Worm (Caenorhabditis elegans) whole organism, L4 larva: Measurements from ENCODE around the gene aat-3.

ENCODE experiments used
- F10B5.3 ChIP-seq: sonication (generic microtip); optimal IDR thresholded peaks from 2 replicates; lab custom pipeline; 2016; ENCODE audit warnings: mild to moderate bottlenecking, missing genetic modification characterization, missing compliant biosample characterization
- F37D6.2 ChIP-seq: sonication (generic microtip); optimal IDR thresholded peaks from 2 replicates; lab custom pipeline; 2016; ENCODE audit warnings: mild to moderate bottlenecking, missing genetic modification characterization, missing compliant biosample characterization
- F49E8.2 ChIP-seq: sonication (generic microtip); optimal IDR thresholded peaks from 2 replicates; lab custom pipeline; 2016; ENCODE audit warnings: missing compliant biosample characterization, mild to moderate bottlenecking, missing genetic modification characterization, borderline replicate concordance
- R02D3.7 ChIP-seq: fragments of 150-350 bp; sonication (generic microtip); optimal IDR thresholded peaks from 3 replicates; lab custom pipeline; 2014; ENCODE audit warnings: missing biosample characterization, missing genetic modification characterization
- T26A8.4 ChIP-seq: fragments of 200-800 bp; sonication (Bioruptor generic); IDR thresholded peaks from 2 replicates; pipeline ENCODE4 v1.3.6; 2022; ENCODE audit warnings: missing genetic modification characterization, missing compliant biosample characterization
- Y105C5A.15 ChIP-seq: fragments of 200-800 bp; sonication (Bioruptor generic); IDR thresholded peaks from 2 replicates; pipeline ENCODE4 v1.3.6; 2022; ENCODE audit warnings: missing genetic modification characterization, missing compliant biosample characterization
- Y75B8A.6 ChIP-seq: fragments of 200-800 bp; sonication (Bioruptor generic); IDR thresholded peaks from 2 replicates; pipeline ENCODE4 v1.3.6; 2022; ENCODE audit warnings: missing genetic modification reagents, missing genetic modification characterization, missing compliant biosample characterization
- ZK337.2 ChIP-seq: fragments of 200-800 bp; sonication (Bioruptor generic); IDR thresholded peaks from 2 replicates; pipeline ENCODE4 v1.3.6; 2022; ENCODE audit warnings: missing genetic modification reagents, missing genetic modification characterization, missing compliant biosample characterization
- aly-2 ChIP-seq: sonication (generic microtip); optimal IDR thresholded peaks from 2 replicates; lab custom pipeline; 2018; ENCODE audit warnings: missing biosample characterization, missing genetic modification characterization
- arid-1 ChIP-seq: fragments of 200-800 bp; sonication (Bioruptor generic); conservative IDR thresholded peaks from 2 replicates; pipeline ENCODE4 v1.3.6; 2022; ENCODE audit warnings: missing genetic modification reagents, missing genetic modification characterization, missing compliant biosample characterization
- attf-4 ChIP-seq: sonication (generic microtip); optimal IDR thresholded peaks from 3 replicates; lab custom pipeline; 2017; ENCODE audit warnings: missing biosample characterization, missing genetic modification characterization
- ceh-20 ChIP-seq: fragments of 200-800 bp; sonication (Bioruptor generic); IDR thresholded peaks from 2 replicates; pipeline ENCODE4 v1.3.6; 2022; ENCODE audit warnings: missing genetic modification reagents, missing genetic modification characterization, missing compliant biosample characterization
- ceh-28 ChIP-seq: fragments of 150-350 bp; optimal IDR thresholded peaks from 2 replicates; lab custom pipeline; 2014; ENCODE audit warnings: missing biosample characterization, missing genetic modification reagents, missing genetic modification characterization
- ceh-44 ChIP-seq: fragments of 200-800 bp; sonication (Bioruptor generic); IDR thresholded peaks from 2 replicates; pipeline ENCODE4 v1.3.6; 2022; ENCODE audit warnings: missing genetic modification reagents, missing genetic modification characterization, missing compliant biosample characterization
- ceh-62 ChIP-seq: sonication (generic microtip); optimal IDR thresholded peaks from 2 replicates; lab custom pipeline; 2017; ENCODE audit warnings: missing biosample characterization, missing genetic modification characterization
- ceh-82 ChIP-seq: sonication (generic microtip); optimal IDR thresholded peaks from 2 replicates; lab custom pipeline; 2017; ENCODE audit warnings: missing biosample characterization, missing genetic modification characterization
- ces-1 ChIP-seq: fragments of 150-350 bp; sonication (generic microtip); optimal IDR thresholded peaks from 4 replicates; lab custom pipeline; 2014; ENCODE audit warnings: missing biosample characterization, missing genetic modification reagents, missing genetic modification characterization
- ctbp-1 ChIP-seq: fragments of 200-800 bp; sonication (Bioruptor generic); IDR thresholded peaks from 2 replicates; pipeline ENCODE4 v1.3.6; 2022; ENCODE audit warnings: missing genetic modification reagents, missing genetic modification characterization, missing compliant biosample characterization
- daf-16 ChIP-seq, 3 experiments: sonication (generic microtip); optimal IDR thresholded peaks; 2 replicates each; lab custom pipeline; 2016 to 2017; ENCODE audit warnings: missing genetic modification characterization in 3 of 3, missing genetic modification reagents in 3 of 3, mild to moderate bottlenecking in 2 of 3, missing compliant biosample characterization in 2 of 3, missing biosample characterization in 1 of 3, moderate library complexity in 1 of 3
- daf-19 ChIP-seq: fragments of 200-800 bp; sonication (Bioruptor generic); conservative IDR thresholded peaks from 2 replicates; pipeline ENCODE4 v1.3.6; 2022; ENCODE audit warnings: missing genetic modification characterization, missing compliant biosample characterization
- daf-8 ChIP-seq: fragments of 200-800 bp; sonication (Bioruptor generic); IDR thresholded peaks from 2 replicates; pipeline ENCODE4 v1.3.6; 2022; ENCODE audit warnings: missing genetic modification characterization, missing compliant biosample characterization
- dmd-8 ChIP-seq: fragments of 200-800 bp; sonication (Bioruptor generic); IDR thresholded peaks from 2 replicates; pipeline ENCODE4 v1.3.6; 2022; ENCODE audit warnings: missing genetic modification characterization, missing compliant biosample characterization
- dpl-1 ChIP-seq: fragments of 150-350 bp; optimal IDR thresholded peaks from 2 replicates; lab custom pipeline; 2014; ENCODE audit warnings: missing biosample characterization, missing genetic modification reagents, missing genetic modification characterization
- duxl-1 ChIP-seq: sonication (generic microtip); optimal IDR thresholded peaks from 2 replicates; lab custom pipeline; 2016; ENCODE audit warnings: mild to moderate bottlenecking, missing genetic modification characterization, moderate library complexity, missing compliant biosample characterization; ENCODE audit not compliant: poor library complexity
- fkh-10 ChIP-seq: fragments of 150-350 bp; optimal IDR thresholded peaks from 2 replicates; lab custom pipeline; 2014; ENCODE audit warnings: missing biosample characterization, missing genetic modification reagents, missing genetic modification characterization
- hlh-30 ChIP-seq: sonication (generic microtip); optimal IDR thresholded peaks from 2 replicates; lab custom pipeline; 2017; ENCODE audit warnings: antibody characterized with exemption, mild to moderate bottlenecking, missing genetic modification characterization, missing compliant biosample characterization; ENCODE audit not compliant: insufficient read depth
- lim-7 ChIP-seq: fragments of 200-800 bp; sonication (Bioruptor generic); IDR thresholded peaks from 2 replicates; pipeline ENCODE4 v1.3.6; 2022; ENCODE audit warnings: missing genetic modification characterization, missing compliant biosample characterization
- lin-1 ChIP-seq: fragments of 200-800 bp; sonication (Bioruptor generic); IDR thresholded peaks from 2 replicates; pipeline ENCODE4 v1.3.6; 2022; ENCODE audit warnings: missing genetic modification reagents, missing genetic modification characterization, missing compliant biosample characterization
- lin-15B ChIP-seq: fragments of 150-350 bp; sonication (generic microtip); optimal IDR thresholded peaks from 3 replicates; lab custom pipeline; 2014; ENCODE audit warnings: missing biosample characterization, missing genetic modification characterization
- lin-38 ChIP-seq: fragments of 200-800 bp; sonication (Bioruptor generic); IDR thresholded peaks from 2 replicates; pipeline ENCODE4 v1.3.6; 2022; ENCODE audit warnings: missing genetic modification reagents, missing genetic modification characterization, missing compliant biosample characterization
- lin-39 ChIP-seq: fragments of 150-350 bp; optimal IDR thresholded peaks from 2 replicates; lab custom pipeline; 2014; ENCODE audit warnings: missing biosample characterization, missing genetic modification reagents, missing genetic modification characterization
- mep-1 ChIP-seq: fragments of 150-350 bp; sonication (generic microtip); optimal IDR thresholded peaks from 3 replicates; lab custom pipeline; 2014; ENCODE audit warnings: missing biosample characterization, missing genetic modification characterization
- mxl-3 ChIP-seq: fragments of 200-800 bp; sonication (Bioruptor generic); optimal IDR thresholded peaks from 2 replicates; lab custom pipeline; 2018; ENCODE audit warnings: mild to moderate bottlenecking, missing genetic modification characterization, missing compliant biosample characterization
- nhr-111 ChIP-seq: fragments of 200-800 bp; sonication (Bioruptor generic); optimal IDR thresholded peaks from 2 replicates; lab custom pipeline; 2018; ENCODE audit warnings: mild to moderate bottlenecking, missing genetic modification characterization, missing compliant biosample characterization
- nhr-237 ChIP-seq: sonication (generic microtip); optimal IDR thresholded peaks from 2 replicates; lab custom pipeline; 2017; ENCODE audit warnings: missing biosample characterization, missing genetic modification characterization
- nhr-28 ChIP-seq: fragments of 150-350 bp; optimal IDR thresholded peaks from 2 replicates; lab custom pipeline; 2014; ENCODE audit warnings: missing biosample characterization, missing genetic modification characterization
- nhr-48 ChIP-seq: sonication (generic microtip); optimal IDR thresholded peaks from 2 replicates; lab custom pipeline; 2016; ENCODE audit warnings: mild to moderate bottlenecking, missing genetic modification characterization, missing compliant biosample characterization
- nhr-6 ChIP-seq: fragments of 150-350 bp; optimal IDR thresholded peaks from 2 replicates; lab custom pipeline; 2014; ENCODE audit warnings: missing biosample characterization, missing genetic modification characterization
- nhr-77 ChIP-seq: fragments of 150-350 bp; optimal IDR thresholded peaks from 2 replicates; lab custom pipeline; 2014; ENCODE audit warnings: missing biosample characterization, missing genetic modification characterization
- php-3 ChIP-seq: fragments of 200-800 bp; sonication (Bioruptor generic); IDR thresholded peaks from 2 replicates; pipeline ENCODE4 v1.3.6; 2022; ENCODE audit warnings: missing genetic modification reagents, missing genetic modification characterization, missing compliant biosample characterization
- pqm-1 ChIP-seq: sonication (generic microtip); optimal IDR thresholded peaks from 2 replicates; lab custom pipeline; 2017; ENCODE audit warnings: missing biosample characterization, missing genetic modification characterization
- rbr-2 ChIP-seq: sonication (generic microtip); optimal IDR thresholded peaks from 2 replicates; lab custom pipeline; 2016; ENCODE audit warnings: missing genotype, missing genetic modification characterization, missing compliant biosample characterization
- skn-1 ChIP-seq: fragments of 150-350 bp; optimal IDR thresholded peaks from 2 replicates; lab custom pipeline; 2014; ENCODE audit warnings: missing biosample characterization, missing genetic modification characterization
- snpc-4 ChIP-seq: fragments of 150-350 bp; optimal IDR thresholded peaks from 2 replicates; lab custom pipeline; 2014; ENCODE audit warnings: missing biosample characterization, missing genetic modification characterization
- spr-1 ChIP-seq: sonication (generic microtip); optimal IDR thresholded peaks from 2 replicates; lab custom pipeline; 2016; ENCODE audit warnings: mild to moderate bottlenecking, missing genetic modification characterization, missing compliant biosample characterization
- spr-3 ChIP-seq: fragments of 200-800 bp; sonication (Bioruptor generic); optimal IDR thresholded peaks from 2 replicates; lab custom pipeline; 2018; ENCODE audit warnings: mild to moderate bottlenecking, missing genetic modification characterization, missing compliant biosample characterization
- tag-97 ChIP-seq: fragments of 200-800 bp; sonication (Bioruptor generic); IDR thresholded peaks from 2 replicates; pipeline ENCODE4 v1.3.6; 2022; ENCODE audit warnings: missing genetic modification characterization, missing compliant biosample characterization
- tra-1 ChIP-seq: fragments of 200-800 bp; sonication (Bioruptor generic); IDR thresholded peaks from 2 replicates; pipeline ENCODE4 v1.3.6; 2022; ENCODE audit warnings: missing genetic modification reagents, missing genetic modification characterization, missing compliant biosample characterization
- unc-39 ChIP-seq: sonication (generic microtip); optimal IDR thresholded peaks from 2 replicates; lab custom pipeline; 2017; ENCODE audit warnings: missing biosample characterization, missing genetic modification characterization
- zfp-3 ChIP-seq: fragments of 200-800 bp; sonication (Bioruptor generic); conservative IDR thresholded peaks from 2 replicates; pipeline ENCODE4 v1.3.6; 2022; ENCODE audit warnings: missing genetic modification reagents, missing genetic modification characterization, missing compliant biosample characterization
- zip-11 ChIP-seq: fragments of 200-800 bp; sonication (Bioruptor generic); IDR thresholded peaks from 2 replicates; pipeline ENCODE4 v1.3.6; 2022; ENCODE audit warnings: missing genetic modification characterization, missing compliant biosample characterization
- ztf-7 ChIP-seq: fragments of 150-350 bp; optimal IDR thresholded peaks from 2 replicates; lab custom pipeline; 2014; ENCODE audit warnings: missing biosample characterization, missing genetic modification characterization

The aat-3 gene

DNA sequence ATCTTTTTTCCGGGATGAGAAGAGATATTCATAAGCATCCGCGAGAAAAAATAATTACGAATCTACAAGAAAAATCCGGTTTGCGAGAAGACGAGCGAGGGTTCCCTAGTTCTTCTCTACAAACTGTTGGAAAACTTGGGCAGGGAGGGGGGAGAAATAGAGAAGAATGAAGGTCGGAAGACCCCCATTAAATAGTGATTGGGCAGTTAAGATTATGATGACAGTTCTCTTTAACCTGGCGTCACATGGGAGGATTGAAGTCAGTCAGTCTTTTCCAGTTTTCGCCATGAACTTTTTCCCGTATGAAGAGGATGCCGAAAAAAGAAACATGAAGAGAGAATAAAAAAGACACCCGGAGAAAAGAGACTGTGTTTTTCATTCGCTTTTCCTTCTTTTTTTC is 38.7 kb downstream of the aat-3 start (continued):
- TF ChIP-seq mxl-3 (GFP tag; lab: Kevin White, UChicago) (peak; percentile 30), lin-39 (tag; lab: Kevin White, UChicago) (no peak), nhr-6 (tag; lab: Kevin White, UChicago) (peak; percentile 1), ceh-62 (no peak), hlh-30 (tag; lab: Kevin White, UChicago) (peak; percentile 64), nhr-77 (tag; lab: Kevin White, UChicago) (no peak), unc-39 (tag; lab: Kevin White, UChicago) (no peak), fkh-10 (GFP tag; lab: Kevin White, UChicago) (no peak), nhr-237 (tag; lab: Kevin White, UChicago) (no peak), ztf-7 (no peak), daf-8 (no peak), mep-1 (tag; lab: Kevin White, UChicago) (peak; percentile 54), spr-3 (GFP tag; lab: Kevin White, UChicago) (no peak), ces-1 (GFP tag; lab: Kevin White, UChicago) (no peak), F37D6.2 (tag; lab: Kevin White, UChicago) (no peak), arid-1 (GFP tag; lab: Robert Waterston, UW) (no peak)

DNA sequence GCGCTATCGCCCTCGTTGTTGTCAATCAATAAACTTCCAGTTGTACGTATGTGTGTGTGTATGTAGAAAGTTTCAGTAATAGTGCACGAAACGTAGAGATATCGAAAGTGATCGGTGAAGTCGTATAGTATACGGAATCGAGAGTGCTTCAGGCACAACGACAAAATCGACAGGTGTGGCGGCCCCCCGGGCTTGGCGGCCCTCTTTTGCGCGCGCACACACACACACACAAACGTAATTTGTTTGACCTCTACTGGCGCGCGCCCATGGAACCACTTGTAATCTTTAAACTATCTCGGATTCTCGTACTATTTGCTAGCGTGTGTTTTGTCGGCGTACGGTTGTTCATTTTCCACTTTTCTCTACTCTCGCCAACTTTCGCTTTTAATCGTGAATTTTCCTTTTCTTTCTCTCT is 39.5 kb downstream of the aat-3 start:
- no peak for TF ChIP-seq ZK337.2 (GFP tag; lab: Robert Waterston, UW)
- TF ChIP-seq skn-1 (tag; lab: Kevin White, UChicago): no peak
- 0 out of 2 replicates have a peak, but pooled peaks have one; percentile 49 for TF ChIP-seq T26A8.4 (GFP tag; lab: Robert Waterston, UW)
- TF ChIP-seq lim-7 (GFP tag; lab: Robert Waterston, UW): no peak
- no peak for TF ChIP-seq zip-11 (GFP tag; lab: Robert Waterston, UW)
- TF ChIP-seq ceh-20: no peak
- peak; percentile 71 for TF ChIP-seq mep-1 (tag; lab: Kevin White, UChicago)
- TF ChIP-seq pqm-1 (tag; lab: Kevin White, UChicago): no peak
- TF ChIP-seq tra-1 (GFP tag; lab: Robert Waterston, UW): no peak
- no peak for TF ChIP-seq dmd-8 (GFP tag; lab: Robert Waterston, UW)
- TF ChIP-seq R02D3.7 (tag; lab: Kevin White, UChicago): no peak
- peak; percentile 29 for TF ChIP-seq nhr-48 (tag; lab: Kevin White, UChicago)
- no peak for TF ChIP-seq dpl-1 (GFP tag; lab: Kevin White, UChicago)
- TF ChIP-seq spr-1 (tag; lab: Kevin White, UChicago): no peak
- TF ChIP-seq ceh-28: no peak
- TF ChIP-seq ceh-44 (GFP tag; lab: Robert Waterston, UW): no peak
- no peak for TF ChIP-seq lin-15B
- TF ChIP-seq rbr-2 (tag; lab: Kevin White, UChicago): peak; percentile 40
- TF ChIP-seq snpc-4: no peak
- no peak for TF ChIP-seq F10B5.3
- TF ChIP-seq nhr-77 (tag; lab: Kevin White, UChicago): no peak
- TF ChIP-seq nhr-28: peak; percentile 55
- no peak for TF ChIP-seq attf-4 (tag; lab: Kevin White, UChicago)
- no peak for TF ChIP-seq php-3 (GFP tag; lab: Robert Waterston, UW)
- no peak for TF ChIP-seq zfp-3 (GFP tag; lab: Robert Waterston, UW)
- no peak for TF ChIP-seq F49E8.2 (tag; lab: Kevin White, UChicago)
- no peak for TF ChIP-seq daf-19 (GFP tag; lab: Robert Waterston, UW)
- no peak for TF ChIP-seq aly-2 (tag; lab: Kevin White, UChicago)
- no peak for TF ChIP-seq lin-38 (GFP tag; lab: Robert Waterston, UW)
- no peak for TF ChIP-seq ceh-82 (tag; lab: Kevin White, UChicago)
- TF ChIP-seq tag-97 (GFP tag; lab: Robert Waterston, UW): no peak
- TF ChIP-seq Y105C5A.15 (GFP tag; lab: Robert Waterston, UW): no peak
- no peak for TF ChIP-seq Y75B8A.6
- TF ChIP-seq daf-16 (GFP tag; optimal IDR thresholded peaks at IDR 0.05; lab: Kevin White, UChicago): no peak
- TF ChIP-seq daf-16 (tag; optimal IDR thresholded peaks at IDR 0.05; lab: Kevin White, UChicago): peak; percentile 48
- no peak for TF ChIP-seq duxl-1 (tag; lab: Kevin White, UChicago)
- no peak for TF ChIP-seq lin-1 (GFP tag; lab: Robert Waterston, UW)
- TF ChIP-seq nhr-111: no peak
- no peak for TF ChIP-seq ctbp-1 (GFP tag; lab: Robert Waterston, UW)
